Worm (Caenorhabditis elegans) whole organism, young adult: ENCODE data around the gene srt-43.

ENCODE experiments used
- B0019.2 ChIP-seq: fragments of 200-800 bp; sonication (Bioruptor generic); conservative IDR thresholded peaks from 2 replicates; pipeline ENCODE4 v1.3.6; 2022; ENCODE audit warnings: missing genetic modification reagents, missing genetic modification characterization, missing compliant biosample characterization
- B0261.1 ChIP-seq: sonication (generic microtip); optimal IDR thresholded peaks from 2 replicates; lab custom pipeline; 2016; ENCODE audit warnings: mild to moderate bottlenecking, missing genetic modification characterization, moderate library complexity, missing compliant biosample characterization
- F10E7.11 ChIP-seq: sonication (generic microtip); optimal IDR thresholded peaks from 2 replicates; lab custom pipeline; 2017; ENCODE audit warnings: mild to moderate bottlenecking, missing genetic modification characterization, moderate library complexity, missing compliant biosample characterization
- F23B12.7 ChIP-seq: sonication (generic microtip); optimal IDR thresholded peaks from 2 replicates; lab custom pipeline; 2017; ENCODE audit warnings: missing genetic modification characterization, mild to moderate bottlenecking, missing compliant biosample characterization, antibody characterized with exemption, moderate library complexity; ENCODE audit not compliant: insufficient read depth
- F37B4.10 ChIP-seq: fragments of 200-800 bp; sonication (Bioruptor generic); IDR thresholded peaks from 2 replicates; pipeline ENCODE4 v1.3.6; 2022; ENCODE audit warnings: missing genetic modification characterization, missing compliant biosample characterization
- T26A5.8 ChIP-seq: sonication (generic microtip); optimal IDR thresholded peaks from 2 replicates; lab custom pipeline; 2016; ENCODE audit warnings: missing genetic modification characterization, missing compliant biosample characterization
- Y56A3A.18 ChIP-seq: fragments of 200-800 bp; sonication (Bioruptor generic); IDR thresholded peaks from 2 replicates; pipeline ENCODE4 v1.3.6; 2022; ENCODE audit warnings: missing genetic modification reagents, missing genetic modification characterization, missing compliant biosample characterization
- Y79H2A.3 ChIP-seq: fragments of 200-800 bp; sonication (Bioruptor generic); conservative IDR thresholded peaks from 2 replicates; pipeline ENCODE4 v1.3.6; 2022; ENCODE audit warnings: missing genetic modification reagents, missing genetic modification characterization, missing compliant biosample characterization
- Y95B8A.8 ChIP-seq: fragments of 200-800 bp; sonication (Bioruptor generic); IDR thresholded peaks from 2 replicates; pipeline ENCODE4 v1.3.6; 2022; ENCODE audit warnings: missing genetic modification reagents, missing genetic modification characterization, missing compliant biosample characterization
- akir-1 ChIP-seq: fragments of 200-800 bp; sonication (Bioruptor generic); optimal IDR thresholded peaks from 2 replicates; lab custom pipeline; 2018; ENCODE audit warnings: mild to moderate bottlenecking, missing genetic modification characterization, moderate library complexity, missing compliant biosample characterization
- aptf-2 ChIP-seq: fragments of 200-800 bp; sonication (Bioruptor generic); conservative IDR thresholded peaks from 2 replicates; pipeline ENCODE4 v1.3.6; 2022; ENCODE audit warnings: missing genetic modification reagents, missing genetic modification characterization, missing compliant biosample characterization
- athp-1 ChIP-seq: sonication (generic microtip); optimal IDR thresholded peaks from 2 replicates; lab custom pipeline; 2017; ENCODE audit warnings: mild to moderate bottlenecking, missing genetic modification characterization, missing compliant biosample characterization
- attf-6 ChIP-seq: fragments of 200-800 bp; sonication (Bioruptor generic); IDR thresholded peaks from 2 replicates; pipeline ENCODE4 v1.3.6; 2022; ENCODE audit warnings: missing genetic modification reagents, missing genetic modification characterization, missing compliant biosample characterization
- bed-2 ChIP-seq: fragments of 200-800 bp; sonication (Bioruptor generic); IDR thresholded peaks from 2 replicates; pipeline ENCODE4 v1.3.6; 2022; ENCODE audit warnings: missing genetic modification reagents, missing genetic modification characterization, missing compliant biosample characterization
- ccch-3 ChIP-seq: fragments of 200-800 bp; sonication (Bioruptor generic); optimal IDR thresholded peaks from 2 replicates; lab custom pipeline; 2018; ENCODE audit warnings: mild to moderate bottlenecking, missing genetic modification characterization, missing compliant biosample characterization
- cebp-2 ChIP-seq: fragments of 200-800 bp; sonication (Bioruptor generic); IDR thresholded peaks from 2 replicates; pipeline ENCODE4 v1.3.6; 2022; ENCODE audit warnings: missing genetic modification characterization, missing compliant biosample characterization
- ceh-100 ChIP-seq: fragments of 200-800 bp; sonication (Bioruptor generic); IDR thresholded peaks from 2 replicates; pipeline ENCODE4 v1.3.6; 2022; ENCODE audit warnings: missing genetic modification reagents, missing genetic modification characterization, missing compliant biosample characterization
- chd-7 ChIP-seq: sonication (generic microtip); optimal IDR thresholded peaks from 2 replicates; lab custom pipeline; 2016; ENCODE audit warnings: mild to moderate bottlenecking, missing genetic modification characterization, moderate library complexity, missing compliant biosample characterization
- ets-4 ChIP-seq: fragments of 200-800 bp; sonication (Bioruptor generic); optimal IDR thresholded peaks from 2 replicates; lab custom pipeline; 2018; ENCODE audit warnings: mild to moderate bottlenecking, missing genetic modification characterization, missing compliant biosample characterization
- fkh-3 ChIP-seq: sonication (generic microtip); optimal IDR thresholded peaks from 2 replicates; lab custom pipeline; 2016; ENCODE audit warnings: mild to moderate bottlenecking, missing genetic modification characterization, missing compliant biosample characterization
- gei-17 ChIP-seq: fragments of 200-800 bp; sonication (Bioruptor generic); optimal IDR thresholded peaks from 2 replicates; lab custom pipeline; 2018; ENCODE audit warnings: mild to moderate bottlenecking, missing genetic modification characterization, missing compliant biosample characterization
- hlh-12 ChIP-seq: sonication (generic microtip); optimal IDR thresholded peaks from 2 replicates; lab custom pipeline; 2016; ENCODE audit warnings: missing genetic modification characterization, missing compliant biosample characterization
- hlh-26 ChIP-seq: fragments of 200-800 bp; sonication (Bioruptor generic); conservative IDR thresholded peaks from 2 replicates; pipeline ENCODE4 v1.3.6; 2022; ENCODE audit warnings: missing genetic modification reagents, missing genetic modification characterization, missing compliant biosample characterization
- hmg-20 ChIP-seq: fragments of 200-800 bp; sonication (Bioruptor generic); IDR thresholded peaks from 2 replicates; pipeline ENCODE4 v1.3.6; 2022; ENCODE audit warnings: missing genetic modification reagents, missing genetic modification characterization, missing compliant biosample characterization
- hrde-1 ChIP-seq: sonication (generic microtip); optimal IDR thresholded peaks from 2 replicates; lab custom pipeline; 2016; ENCODE audit warnings: missing genetic modification characterization, mild to moderate bottlenecking, missing compliant biosample characterization, moderate library complexity, missing genotype, missing genetic modification reagents, borderline replicate concordance
- lin-26 ChIP-seq: fragments of 200-800 bp; sonication (Bioruptor generic); IDR thresholded peaks from 2 replicates; pipeline ENCODE4 v1.3.6; 2022; ENCODE audit warnings: missing genetic modification reagents, missing genetic modification characterization, missing compliant biosample characterization
- lin-54 ChIP-seq: fragments of 200-800 bp; sonication (Bioruptor generic); optimal IDR thresholded peaks from 2 replicates; lab custom pipeline; 2018; ENCODE audit warnings: mild to moderate bottlenecking, missing genetic modification characterization, missing compliant biosample characterization
- lsy-27 ChIP-seq: sonication (generic microtip); optimal IDR thresholded peaks from 2 replicates; lab custom pipeline; 2017; ENCODE audit warnings: missing genetic modification characterization, mild to moderate bottlenecking, missing compliant biosample characterization, antibody characterized with exemption, missing genotype, borderline replicate concordance; ENCODE audit not compliant: insufficient read depth
- madf-3 ChIP-seq: fragments of 200-800 bp; sonication (Bioruptor generic); IDR thresholded peaks from 2 replicates; pipeline ENCODE4 v1.3.6; 2022; ENCODE audit warnings: missing genetic modification reagents, missing genetic modification characterization, missing compliant biosample characterization
- mel-28 ChIP-seq: sonication (generic microtip); optimal IDR thresholded peaks from 2 replicates; lab custom pipeline; 2016; ENCODE audit warnings: borderline replicate concordance, mild to moderate bottlenecking, missing genetic modification characterization, missing compliant biosample characterization
- mes-4 ChIP-seq: sonication (generic microtip); optimal IDR thresholded peaks from 2 replicates; lab custom pipeline; 2016; ENCODE audit warnings: missing genotype, missing genetic modification characterization, missing compliant biosample characterization
- mxl-1 ChIP-seq: sonication (generic microtip); optimal IDR thresholded peaks from 2 replicates; lab custom pipeline; 2016; ENCODE audit warnings: missing genetic modification characterization, missing compliant biosample characterization
- nfyb-1 ChIP-seq: fragments of 200-800 bp; sonication (Bioruptor generic); IDR thresholded peaks from 2 replicates; pipeline ENCODE4 v1.3.6; 2022; ENCODE audit warnings: missing genetic modification reagents, missing genetic modification characterization, missing compliant biosample characterization
- nhr-179 ChIP-seq: sonication (generic microtip); optimal IDR thresholded peaks from 2 replicates; lab custom pipeline; 2016; ENCODE audit warnings: mild to moderate bottlenecking, missing genetic modification characterization, missing compliant biosample characterization
- nhr-80 ChIP-seq: sonication (generic microtip); optimal IDR thresholded peaks from 2 replicates; lab custom pipeline; 2016; ENCODE audit warnings: missing genetic modification characterization, missing compliant biosample characterization
- nhr-90 ChIP-seq: sonication (generic microtip); optimal IDR thresholded peaks from 2 replicates; lab custom pipeline; 2016; ENCODE audit warnings: missing genotype, mild to moderate bottlenecking, missing genetic modification characterization, missing compliant biosample characterization
- pbrm-1 ChIP-seq: fragments of 200-800 bp; sonication (Bioruptor generic); IDR thresholded peaks from 2 replicates; pipeline ENCODE4 v1.3.6; 2022; ENCODE audit warnings: missing genetic modification reagents, missing genetic modification characterization, missing compliant biosample characterization
- rpc-1 ChIP-seq, 2 experiments: fragments of 150-350 bp in 1 of 2; sonication (generic microtip) in 1 of 2; optimal IDR thresholded peaks; 2 replicates each; lab custom pipeline; 2014 to 2018; ENCODE audit warnings: missing biosample characterization in 1 of 2, missing genetic modification characterization in 1 of 2, missing genetic modification reagents in 1 of 2, missing genotype in 1 of 2
- sdz-38 ChIP-seq: sonication (generic microtip); optimal IDR thresholded peaks from 2 replicates; lab custom pipeline; 2016; ENCODE audit warnings: missing genotype, missing genetic modification characterization, missing compliant biosample characterization
- snpc-1.1 ChIP-seq: sonication (generic microtip); optimal IDR thresholded peaks from 2 replicates; lab custom pipeline; 2017; ENCODE audit warnings: missing genetic modification characterization, mild to moderate bottlenecking, missing compliant biosample characterization, antibody characterized with exemption, moderate library complexity, missing genotype, missing genetic modification reagents; ENCODE audit not compliant: insufficient read depth
- snpc-4 ChIP-seq, 5 experiments: fragments of 150-350 bp in 1 of 5; sonication (generic microtip) in 4 of 5; optimal IDR thresholded peaks; 2 replicates each; lab custom pipeline; 2014 to 2018; ENCODE audit warnings: missing genetic modification characterization in 5 of 5, missing biosample characterization in 3 of 5, antibody characterized with exemption in 2 of 5, mild to moderate bottlenecking in 2 of 5, missing compliant biosample characterization in 2 of 5, missing genotype in 2 of 5, moderate library complexity in 2 of 5, missing genetic modification reagents in 1 of 5
- tbp1 ChIP-seq: fragments of 200-800 bp; sonication (Bioruptor generic); optimal IDR thresholded peaks from 2 replicates; lab custom pipeline; 2018; ENCODE audit warnings: mild to moderate bottlenecking, missing genetic modification characterization, missing compliant biosample characterization
- tlf-1 ChIP-seq: fragments of 200-800 bp; sonication (Bioruptor generic); optimal IDR thresholded peaks from 2 replicates; lab custom pipeline; 2018; ENCODE audit warnings: mild to moderate bottlenecking, missing genetic modification characterization, missing compliant biosample characterization
- unc-130 ChIP-seq: sonication (generic microtip); optimal IDR thresholded peaks from 2 replicates; lab custom pipeline; 2016; ENCODE audit warnings: missing genetic modification reagents, missing genetic modification characterization, missing compliant biosample characterization
- xnd-1 ChIP-seq: sonication (generic microtip); optimal IDR thresholded peaks from 2 replicates; lab custom pipeline; 2016; ENCODE audit warnings: missing genotype, missing genetic modification reagents, missing genetic modification characterization, missing compliant biosample characterization
- zfh-2 ChIP-seq: fragments of 200-800 bp; sonication (Bioruptor generic); conservative IDR thresholded peaks from 2 replicates; pipeline ENCODE4 v1.3.6; 2022; ENCODE audit warnings: missing genetic modification reagents, missing genetic modification characterization, missing compliant biosample characterization
- zim-3 ChIP-seq: sonication (generic microtip); optimal IDR thresholded peaks from 2 replicates; lab custom pipeline; 2017; ENCODE audit warnings: mild to moderate bottlenecking, missing genetic modification characterization, moderate library complexity, missing compliant biosample characterization

Gene srt-43

ce11 chrV:12780248-12780647, 11.2 kb downstream of the srt-43 start (continued):
- TF ChIP-seq ceh-100 (GFP tag; lab: Robert Waterston, UW) (no peak), bed-2 (GFP tag; lab: Robert Waterston, UW) (no peak), snpc-4 (GFP tag; optimal IDR thresholded peaks at IDR 0.05; lab: Kevin White, UChicago) (peak; percentile 44), snpc-4 (tag; optimal IDR thresholded peaks at IDR 0.05; lab: Kevin White, UChicago) (peak in 1 of 4 experiments; percentile 68), rpc-1 (optimal IDR thresholded peaks at IDR 0.05; lab: Kevin White, UChicago) (peak; percentile 87), rpc-1 (tag; optimal IDR thresholded peaks at IDR 0.05; lab: Kevin White, UChicago) (peak; percentile 89), zfh-2 (GFP tag; lab: Robert Waterston, UW) (no peak), aptf-2 (GFP tag; lab: Robert Waterston, UW) (peak; percentile 64; the same call in 1 of the 2 replicates), nfyb-1 (GFP tag; lab: Robert Waterston, UW) (peak; percentile 75), mxl-1 (tag; lab: Kevin White, UChicago) (peak; percentile 72), xnd-1 (no peak), nhr-179 (tag; lab: Kevin White, UChicago) (no peak), chd-7 (tag; lab: Kevin White, UChicago) (peak; percentile 83), madf-3 (no peak), mes-4 (tag; lab: Kevin White, UChicago) (peak; percentile 35), Y79H2A.3 (GFP tag; lab: Robert Waterston, UW) (peak; percentile 84), F37B4.10 (GFP tag; lab: Robert Waterston, UW) (0 out of 2 replicates have a peak, but pooled peaks have one; percentile 45), cebp-2 (peak; percentile 80; the same call in 1 of the 2 replicates), fkh-3 (no peak), tbp1 (GFP tag; lab: Kevin White, UChicago) (peak; percentile 99), hlh-26 (GFP tag; lab: Robert Waterston, UW) (no peak), ets-4 (GFP tag; lab: Kevin White, UChicago) (peak; percentile 74), sdz-38 (tag; lab: Kevin White, UChicago) (no peak), F10E7.11 (tag; lab: Kevin White, UChicago) (no peak), hlh-12 (peak; percentile 4), B0019.2 (GFP tag; lab: Robert Waterston, UW) (no peak), gei-17 (GFP tag; lab: Kevin White, UChicago) (peak; percentile 13), mel-28 (tag; lab: Kevin White, UChicago) (peak; percentile 17), Y56A3A.18 (peak; percentile 79), athp-1 (tag; lab: Kevin White, UChicago) (peak; percentile 72), Y95B8A.8 (peak; percentile 33; the same call in 1 of the 2 replicates), attf-6 (no peak), lin-54 (GFP tag; lab: Kevin White, UChicago) (no peak), snpc-1.1 (peak; percentile 2), ccch-3 (GFP tag; lab: Kevin White, UChicago) (no peak), F23B12.7 (tag; lab: Kevin White, UChicago) (peak; percentile 83), nhr-90 (tag; lab: Kevin White, UChicago) (peak; percentile 75), akir-1 (GFP tag; lab: Kevin White, UChicago) (no peak), hmg-20 (GFP tag; lab: Robert Waterston, UW) (peak; percentile 53; the same call in 1 of the 2 replicates), zim-3 (tag; lab: Kevin White, UChicago) (peak; percentile 91), B0261.1 (peak; percentile 85), tlf-1 (no peak), T26A5.8 (tag; lab: Kevin White, UChicago) (peak; percentile 59), nhr-80 (tag; lab: Kevin White, UChicago) (no peak), pbrm-1 (GFP tag; lab: Robert Waterston, UW) (peak; percentile 81), lsy-27 (tag; lab: Kevin White, UChicago) (peak; percentile 82), lin-26 (GFP tag; lab: Robert Waterston, UW) (peak; percentile 97), hrde-1 (no peak), unc-130 (GFP tag; lab: Kevin White, UChicago) (peak; percentile 17)
